Worm (Caenorhabditis elegans) whole organism, L4 larva: Measurements from ENCODE around the gene ceh-27.

Source experiments
- F37D6.2 ChIP-seq: sonication (generic microtip); optimal IDR thresholded peaks from 2 replicates; lab custom pipeline; 2016; ENCODE audit warnings: mild to moderate bottlenecking, missing genetic modification characterization, missing compliant biosample characterization
- F49E8.2 ChIP-seq: sonication (generic microtip); optimal IDR thresholded peaks from 2 replicates; lab custom pipeline; 2016; ENCODE audit warnings: missing compliant biosample characterization, mild to moderate bottlenecking, missing genetic modification characterization, borderline replicate concordance
- Y105C5A.15 ChIP-seq: fragments of 200-800 bp; sonication (Bioruptor generic); IDR thresholded peaks from 2 replicates; pipeline ENCODE4 v1.3.6; 2022; ENCODE audit warnings: missing genetic modification characterization, missing compliant biosample characterization
- Y75B8A.6 ChIP-seq: fragments of 200-800 bp; sonication (Bioruptor generic); IDR thresholded peaks from 2 replicates; pipeline ENCODE4 v1.3.6; 2022; ENCODE audit warnings: missing genetic modification reagents, missing genetic modification characterization, missing compliant biosample characterization
- ZK337.2 ChIP-seq: fragments of 200-800 bp; sonication (Bioruptor generic); IDR thresholded peaks from 2 replicates; pipeline ENCODE4 v1.3.6; 2022; ENCODE audit warnings: missing genetic modification reagents, missing genetic modification characterization, missing compliant biosample characterization
- aha-1 ChIP-seq: fragments of 150-350 bp; peaks from one replicate; lab custom pipeline; 2014; ENCODE audit warnings: missing biosample characterization, missing genetic modification characterization
- ama-1 ChIP-seq: fragments of 150-350 bp; optimal IDR thresholded peaks from 2 replicates; lab custom pipeline; 2014; ENCODE audit warnings: inconsistent platforms, mixed read lengths
- ceh-28 ChIP-seq: fragments of 150-350 bp; optimal IDR thresholded peaks from 2 replicates; lab custom pipeline; 2014; ENCODE audit warnings: missing biosample characterization, missing genetic modification reagents, missing genetic modification characterization
- ceh-32 ChIP-seq: sonication (generic microtip); optimal IDR thresholded peaks from 2 replicates; lab custom pipeline; 2016; ENCODE audit warnings: mild to moderate bottlenecking, missing genetic modification characterization, missing compliant biosample characterization; ENCODE audit not compliant: poor library complexity
- ceh-82 ChIP-seq: sonication (generic microtip); optimal IDR thresholded peaks from 2 replicates; lab custom pipeline; 2017; ENCODE audit warnings: missing biosample characterization, missing genetic modification characterization
- ctbp-1 ChIP-seq: fragments of 200-800 bp; sonication (Bioruptor generic); IDR thresholded peaks from 2 replicates; pipeline ENCODE4 v1.3.6; 2022; ENCODE audit warnings: missing genetic modification reagents, missing genetic modification characterization, missing compliant biosample characterization
- dmd-6 ChIP-seq: fragments of 200-800 bp; sonication (Bioruptor generic); IDR thresholded peaks from 2 replicates; pipeline ENCODE4 v1.3.6; 2022; ENCODE audit warnings: missing genetic modification reagents, missing genetic modification characterization, missing compliant biosample characterization
- dmd-9 ChIP-seq: fragments of 200-800 bp; sonication (Bioruptor generic); IDR thresholded peaks from 2 replicates; pipeline ENCODE4 v1.3.6; 2022; ENCODE audit warnings: missing genetic modification reagents, missing genetic modification characterization, missing compliant biosample characterization
- duxl-1 ChIP-seq: sonication (generic microtip); optimal IDR thresholded peaks from 2 replicates; lab custom pipeline; 2016; ENCODE audit warnings: mild to moderate bottlenecking, missing genetic modification characterization, moderate library complexity, missing compliant biosample characterization; ENCODE audit not compliant: poor library complexity
- egl-43 ChIP-seq: fragments of 200-800 bp; sonication (Bioruptor generic); IDR thresholded peaks from 2 replicates; pipeline ENCODE4 v1.3.6; 2022; ENCODE audit warnings: missing genetic modification reagents, missing genetic modification characterization, missing compliant biosample characterization
- fkh-10 ChIP-seq: fragments of 150-350 bp; optimal IDR thresholded peaks from 2 replicates; lab custom pipeline; 2014; ENCODE audit warnings: missing biosample characterization, missing genetic modification reagents, missing genetic modification characterization
- hlh-11 ChIP-seq: fragments of 200-800 bp; sonication (Bioruptor generic); optimal IDR thresholded peaks from 2 replicates; lab custom pipeline; 2018; ENCODE audit warnings: mild to moderate bottlenecking, missing genetic modification characterization, missing compliant biosample characterization
- hlh-30 ChIP-seq: sonication (generic microtip); optimal IDR thresholded peaks from 2 replicates; lab custom pipeline; 2017; ENCODE audit warnings: antibody characterized with exemption, mild to moderate bottlenecking, missing genetic modification characterization, missing compliant biosample characterization; ENCODE audit not compliant: insufficient read depth
- mdt-29 ChIP-seq: fragments of 200-800 bp; sonication (Bioruptor generic); IDR thresholded peaks from 2 replicates; pipeline ENCODE4 v1.3.6; 2022; ENCODE audit warnings: missing genetic modification reagents, missing genetic modification characterization, missing compliant biosample characterization
- mep-1 ChIP-seq: fragments of 150-350 bp; sonication (generic microtip); optimal IDR thresholded peaks from 3 replicates; lab custom pipeline; 2014; ENCODE audit warnings: missing biosample characterization, missing genetic modification characterization
- mes-2 ChIP-seq: sonication (generic microtip); optimal IDR thresholded peaks from 2 replicates; lab custom pipeline; 2016; ENCODE audit warnings: missing genotype, mild to moderate bottlenecking, missing genetic modification characterization, missing compliant biosample characterization; ENCODE audit not compliant: poor library complexity, severe bottlenecking
- mxl-3 ChIP-seq: fragments of 200-800 bp; sonication (Bioruptor generic); optimal IDR thresholded peaks from 2 replicates; lab custom pipeline; 2018; ENCODE audit warnings: mild to moderate bottlenecking, missing genetic modification characterization, missing compliant biosample characterization
- nhr-11 ChIP-seq: fragments of 150-350 bp; optimal IDR thresholded peaks from 2 replicates; lab custom pipeline; 2014; ENCODE audit warnings: missing biosample characterization, missing genetic modification characterization
- nhr-237 ChIP-seq: sonication (generic microtip); optimal IDR thresholded peaks from 2 replicates; lab custom pipeline; 2017; ENCODE audit warnings: missing biosample characterization, missing genetic modification characterization
- nhr-28 ChIP-seq: fragments of 150-350 bp; optimal IDR thresholded peaks from 2 replicates; lab custom pipeline; 2014; ENCODE audit warnings: missing biosample characterization, missing genetic modification characterization
- nhr-42 ChIP-seq: fragments of 200-800 bp; sonication (Bioruptor generic); IDR thresholded peaks from 2 replicates; pipeline ENCODE4 v1.3.6; 2022; ENCODE audit warnings: missing genetic modification characterization, missing compliant biosample characterization
- nhr-6 ChIP-seq: fragments of 150-350 bp; optimal IDR thresholded peaks from 2 replicates; lab custom pipeline; 2014; ENCODE audit warnings: missing biosample characterization, missing genetic modification characterization
- nhr-77 ChIP-seq: fragments of 150-350 bp; optimal IDR thresholded peaks from 2 replicates; lab custom pipeline; 2014; ENCODE audit warnings: missing biosample characterization, missing genetic modification characterization
- pha-4 ChIP-seq, 2 experiments: fragments of 150-350 bp in 1 of 2; fragments of 200-800 bp in 1 of 2; sonication (Bioruptor generic) in 1 of 2; IDR thresholded peaks in 1 of 2; optimal IDR thresholded peaks in 1 of 2; 2 replicates each; pipeline versions ENCODE4 v1.3.6 to Lab custom; 2014 to 2022; ENCODE audit warnings: missing genetic modification characterization in 2 of 2, missing genetic modification reagents in 2 of 2, missing biosample characterization in 1 of 2, missing compliant biosample characterization in 1 of 2
- pqm-1 ChIP-seq: sonication (generic microtip); optimal IDR thresholded peaks from 2 replicates; lab custom pipeline; 2017; ENCODE audit warnings: missing biosample characterization, missing genetic modification characterization
- rbr-2 ChIP-seq: sonication (generic microtip); optimal IDR thresholded peaks from 2 replicates; lab custom pipeline; 2016; ENCODE audit warnings: missing genotype, missing genetic modification characterization, missing compliant biosample characterization
- sdz-12 ChIP-seq: fragments of 200-800 bp; sonication (Bioruptor generic); optimal IDR thresholded peaks from 2 replicates; lab custom pipeline; 2018; ENCODE audit warnings: mild to moderate bottlenecking, missing genetic modification characterization, missing compliant biosample characterization
- set-16 ChIP-seq: fragments of 200-800 bp; sonication (Bioruptor generic); IDR thresholded peaks from 2 replicates; pipeline ENCODE4 v1.3.6; 2022; ENCODE audit warnings: missing genetic modification reagents, missing genetic modification characterization, missing compliant biosample characterization
- spr-3 ChIP-seq: fragments of 200-800 bp; sonication (Bioruptor generic); optimal IDR thresholded peaks from 2 replicates; lab custom pipeline; 2018; ENCODE audit warnings: mild to moderate bottlenecking, missing genetic modification characterization, missing compliant biosample characterization
- unc-130 ChIP-seq: sonication (generic microtip); optimal IDR thresholded peaks from 2 replicates; lab custom pipeline; 2016; ENCODE audit warnings: missing genetic modification reagents, missing genetic modification characterization, missing compliant biosample characterization
- unc-62 ChIP-seq, 3 experiments: fragments of 150-350 bp in 1 of 3; sonication (generic microtip); optimal IDR thresholded peaks in 2 of 3; peaks in 1 of 3; 1 replicate in 1 of 3; 2 replicates in 2 of 3; lab custom pipeline; 2014 to 2017; ENCODE audit warnings: missing biosample characterization in 3 of 3, missing genetic modification characterization in 3 of 3, missing genetic modification reagents in 3 of 3, missing genotype in 1 of 3
- zfp-2 ChIP-seq: sonication (generic microtip); optimal IDR thresholded peaks from 2 replicates; lab custom pipeline; 2016; ENCODE audit warnings: mild to moderate bottlenecking, missing genetic modification characterization, missing compliant biosample characterization
- zfp-3 ChIP-seq: fragments of 200-800 bp; sonication (Bioruptor generic); conservative IDR thresholded peaks from 2 replicates; pipeline ENCODE4 v1.3.6; 2022; ENCODE audit warnings: missing genetic modification reagents, missing genetic modification characterization, missing compliant biosample characterization

Gene ceh-27

DNA sequence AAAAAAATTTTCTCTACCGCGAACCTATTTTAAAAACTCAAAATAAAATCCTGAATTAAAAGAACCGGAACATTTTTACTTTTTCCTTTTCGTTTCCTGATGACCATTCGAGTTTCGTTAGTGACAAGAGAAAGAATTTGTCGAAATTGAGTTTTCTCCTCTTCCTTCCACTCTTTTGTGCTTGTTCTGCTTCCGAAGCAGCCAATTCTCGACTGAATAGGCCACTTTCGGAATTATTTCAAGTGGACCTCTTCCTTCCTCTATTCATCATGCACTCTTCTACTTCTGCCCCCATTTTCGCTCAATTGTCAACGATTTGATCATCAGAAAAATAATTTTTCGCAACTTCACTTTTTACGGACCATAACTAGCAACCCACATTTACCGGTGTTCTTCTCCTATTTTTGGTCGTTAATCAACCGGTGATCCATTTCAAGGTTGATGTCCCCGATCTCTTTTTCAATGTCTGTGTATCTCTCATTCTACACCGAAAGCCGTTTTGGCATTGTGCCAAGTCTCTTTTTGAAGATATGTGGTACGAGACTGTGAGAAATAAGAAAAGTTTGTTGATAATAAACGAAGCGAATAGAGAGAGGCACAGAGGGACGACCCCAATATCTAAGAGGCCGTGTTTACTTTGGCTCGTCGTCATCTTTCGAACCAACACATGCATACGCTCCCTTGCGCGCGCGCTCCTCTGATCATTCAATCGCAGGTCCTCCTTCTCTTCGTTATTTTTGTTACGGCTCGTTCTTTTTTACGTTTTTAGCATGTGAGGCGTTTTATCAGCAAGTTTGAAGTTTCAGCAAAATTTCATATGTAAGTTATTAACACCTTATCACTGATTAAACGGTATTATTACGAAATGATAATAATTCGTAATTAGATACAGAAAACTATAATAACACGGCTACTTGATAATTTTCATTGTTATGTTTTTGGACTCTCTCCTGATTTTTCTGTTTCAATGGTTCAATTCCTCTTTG lies 10.0 kb upstream of the ceh-27 start:
- TF ChIP-seq pha-4 (GFP tag; IDR thresholded peaks at IDR 0.05; lab: Robert Waterston, UW) (no peak), pha-4 (tag; optimal IDR thresholded peaks at IDR 0.05; lab: Kevin White, UChicago) (peak; percentile 84), Y105C5A.15 (GFP tag; lab: Robert Waterston, UW) (no peak), set-16 (GFP tag; lab: Robert Waterston, UW) (no peak), mep-1 (tag; lab: Kevin White, UChicago) (no peak), ctbp-1 (0 out of 2 replicates have a peak, but pooled peaks have one; percentile 22), fkh-10 (GFP tag; lab: Kevin White, UChicago) (peak; percentile 78), nhr-77 (tag; lab: Kevin White, UChicago) (no peak), hlh-11 (tag; lab: Kevin White, UChicago) (peak; percentile 49), nhr-6 (tag; lab: Kevin White, UChicago) (peak; percentile 24), pqm-1 (tag; lab: Kevin White, UChicago) (peak; percentile 42), ama-1 (no peak), hlh-30 (tag; lab: Kevin White, UChicago) (peak; percentile 51), unc-62 (GFP tag; optimal IDR thresholded peaks at IDR 0.05 in 1 of 2; lab: Kevin White, UChicago) (peak in 1 of 2 experiments; percentile 69), unc-62 (tag; optimal IDR thresholded peaks at IDR 0.05; lab: Kevin White, UChicago) (no peak), ceh-82 (tag; lab: Kevin White, UChicago) (no peak), egl-43 (no peak), ceh-32 (no peak)

DNA sequence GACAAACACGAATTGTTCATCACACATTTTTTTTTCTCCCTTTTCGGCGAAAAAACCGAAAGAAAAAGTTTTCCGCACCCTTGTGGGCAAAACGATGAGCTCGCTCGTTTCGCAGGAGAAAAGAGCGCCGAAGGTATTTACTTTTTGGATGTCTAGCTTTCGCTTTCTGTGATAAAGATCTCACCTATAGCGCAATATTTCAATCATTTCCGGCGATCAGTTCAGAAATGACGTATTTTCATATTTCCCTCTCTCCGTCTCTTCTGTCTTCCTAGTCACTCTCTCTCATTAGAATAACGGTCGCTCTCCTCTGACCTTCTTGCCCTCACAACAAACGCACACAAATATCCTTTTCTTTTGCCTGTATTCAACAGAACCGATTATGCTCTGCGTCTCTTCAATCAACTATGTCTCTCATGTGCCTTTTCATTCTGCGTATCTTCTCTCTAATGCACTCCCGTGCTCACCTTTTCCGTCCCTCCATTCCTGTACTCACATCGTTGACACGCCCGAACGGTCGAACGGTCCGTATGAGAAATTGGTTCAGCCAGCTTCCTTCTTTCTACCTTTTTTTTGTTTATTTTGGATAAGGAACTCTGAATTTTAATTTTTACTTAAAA lies 9.0 kb upstream of the ceh-27 start:
- no peak for TF ChIP-seq mdt-29 (GFP tag; lab: Robert Waterston, UW)
- no peak for TF ChIP-seq F37D6.2 (tag; lab: Kevin White, UChicago)
- peak; percentile 77 for TF ChIP-seq aha-1 (tag; lab: Kevin White, UChicago)
- TF ChIP-seq rbr-2 (tag; lab: Kevin White, UChicago), result no peak
- peak; percentile 31 for TF ChIP-seq hlh-11 (tag; lab: Kevin White, UChicago)
- TF ChIP-seq zfp-3, result no peak
- no peak for TF ChIP-seq nhr-237 (tag; lab: Kevin White, UChicago)
- TF ChIP-seq ama-1, result no peak
- peak; percentile 32 for TF ChIP-seq nhr-28 (tag; lab: Kevin White, UChicago)
- no peak for TF ChIP-seq dmd-9 (GFP tag; lab: Robert Waterston, UW)
- TF ChIP-seq egl-43, result no peak
- TF ChIP-seq mes-2 (tag; lab: Kevin White, UChicago), result no peak
- no peak for TF ChIP-seq nhr-11
- no peak for TF ChIP-seq duxl-1
- TF ChIP-seq nhr-6 (tag; lab: Kevin White, UChicago), result peak; percentile 35
- no peak for TF ChIP-seq ZK337.2 (GFP tag; lab: Robert Waterston, UW)

- no peak for TF ChIP-seq dmd-6
- TF ChIP-seq unc-130 (GFP tag; lab: Kevin White, UChicago), result no peak
- TF ChIP-seq ctbp-1, result no peak
- no peak for TF ChIP-seq sdz-12 (GFP tag; lab: Kevin White, UChicago)
- TF ChIP-seq F49E8.2 (tag; lab: Kevin White, UChicago), result no peak
- TF ChIP-seq Y75B8A.6 (GFP tag; lab: Robert Waterston, UW), result no peak
- TF ChIP-seq mxl-3 (GFP tag; lab: Kevin White, UChicago), result no peak
- no peak for TF ChIP-seq zfp-2 (tag; lab: Kevin White, UChicago)
- TF ChIP-seq spr-3 (GFP tag; lab: Kevin White, UChicago), result no peak
- no peak for TF ChIP-seq mep-1 (tag; lab: Kevin White, UChicago)
- TF ChIP-seq nhr-42 (GFP tag; lab: Robert Waterston, UW), result no peak
- no peak for TF ChIP-seq ceh-28
Measured at ce11 chrV:11672497-11672896, 7.6 kb upstream of the ceh-27 start, which contains the start of gene lgc-44. Gene lgc-44 (minus strand): TSS chrV:11672597.
